Worm (Caenorhabditis elegans) whole organism, late embryonic: ENCODE results near the gene gdh-1.
A peak's percentile ranks its signal among the peaks of the same experiment; 100 is the strongest.

Experiments
- C08G9.2 ChIP-seq: sonication (generic microtip); optimal IDR thresholded peaks from 2 replicates; lab custom pipeline; 2016; ENCODE audit warnings: mild to moderate bottlenecking, missing genetic modification characterization, moderate library complexity, missing compliant biosample characterization
- K02D7.2 ChIP-seq: sonication (generic microtip); optimal IDR thresholded peaks from 2 replicates; lab custom pipeline; 2017; ENCODE audit warnings: mild to moderate bottlenecking, missing genetic modification characterization, missing compliant biosample characterization
- T23F11.4 ChIP-seq: fragments of 200-800 bp; sonication (Bioruptor generic); optimal IDR thresholded peaks from 2 replicates; lab custom pipeline; 2018; ENCODE audit warnings: mild to moderate bottlenecking, missing genetic modification characterization, missing compliant biosample characterization
- ama-1 ChIP-seq: fragments of 150-350 bp; optimal IDR thresholded peaks from 2 replicates; lab custom pipeline; 2014
- ceh-14 ChIP-seq: sonication (generic microtip); optimal IDR thresholded peaks from 2 replicates; lab custom pipeline; 2016; ENCODE audit warnings: missing genotype, missing genetic modification characterization, missing compliant biosample characterization
- ceh-19 ChIP-seq: fragments of 200-800 bp; sonication (Bioruptor generic); optimal IDR thresholded peaks from 2 replicates; lab custom pipeline; 2018; ENCODE audit warnings: mild to moderate bottlenecking, missing genetic modification characterization, missing compliant biosample characterization
- ceh-24 ChIP-seq: sonication (generic microtip); optimal IDR thresholded peaks from 2 replicates; lab custom pipeline; 2016; ENCODE audit warnings: mild to moderate bottlenecking, missing genetic modification characterization, missing compliant biosample characterization
- ceh-9 ChIP-seq: sonication (generic microtip); optimal IDR thresholded peaks from 2 replicates; lab custom pipeline; 2016; ENCODE audit warnings: mild to moderate bottlenecking, missing genetic modification characterization, inconsistent platforms, missing compliant biosample characterization
- dve-1 ChIP-seq: sonication (generic microtip); optimal IDR thresholded peaks from 2 replicates; lab custom pipeline; 2017; ENCODE audit warnings: antibody characterized with exemption, mild to moderate bottlenecking, missing genetic modification characterization, missing compliant biosample characterization
- elt-2 ChIP-seq: sonication (generic microtip); optimal IDR thresholded peaks from 2 replicates; lab custom pipeline; 2016; ENCODE audit warnings: missing genetic modification reagents, missing genetic modification characterization, missing compliant biosample characterization
- ets-4 ChIP-seq: sonication (generic microtip); optimal IDR thresholded peaks from 2 replicates; lab custom pipeline; 2016; ENCODE audit warnings: missing genetic modification characterization, missing compliant biosample characterization
- eyg-1 ChIP-seq: sonication (generic microtip); optimal IDR thresholded peaks from 2 replicates; lab custom pipeline; 2016; ENCODE audit warnings: missing genotype, missing genetic modification characterization, missing compliant biosample characterization
- hlh-15 ChIP-seq: sonication (generic microtip); optimal IDR thresholded peaks from 2 replicates; lab custom pipeline; 2016; ENCODE audit warnings: missing genetic modification characterization, missing compliant biosample characterization
- hlh-30 ChIP-seq: sonication (generic microtip); optimal IDR thresholded peaks from 2 replicates; lab custom pipeline; 2017; ENCODE audit warnings: antibody characterized with exemption, missing genetic modification characterization, missing compliant biosample characterization; ENCODE audit not compliant: insufficient read depth
- hlh-8 ChIP-seq: sonication (generic microtip); optimal IDR thresholded peaks from 2 replicates; lab custom pipeline; 2016; ENCODE audit warnings: missing genotype, missing genetic modification characterization, missing compliant biosample characterization
- lim-6 ChIP-seq: sonication (generic microtip); optimal IDR thresholded peaks from 2 replicates; lab custom pipeline; 2016; ENCODE audit warnings: missing genetic modification characterization, missing compliant biosample characterization
- madf-2 ChIP-seq: sonication (generic microtip); optimal IDR thresholded peaks from 2 replicates; lab custom pipeline; 2017; ENCODE audit warnings: missing genetic modification characterization, missing compliant biosample characterization
- mec-3 ChIP-seq: sonication (generic microtip); optimal IDR thresholded peaks from 2 replicates; lab custom pipeline; 2016; ENCODE audit warnings: borderline replicate concordance, missing genetic modification characterization, missing compliant biosample characterization
- nfya-1 ChIP-seq: sonication (generic microtip); optimal IDR thresholded peaks from 2 replicates; lab custom pipeline; 2017; ENCODE audit warnings: missing genetic modification characterization, mild to moderate bottlenecking, missing compliant biosample characterization, antibody characterized with exemption, moderate library complexity
- nhr-232 ChIP-seq: sonication (generic microtip); optimal IDR thresholded peaks from 2 replicates; lab custom pipeline; 2016; ENCODE audit warnings: missing genetic modification characterization, missing compliant biosample characterization
- pag-3 ChIP-seq: sonication (generic microtip); optimal IDR thresholded peaks from 2 replicates; lab custom pipeline; 2016; ENCODE audit warnings: missing compliant biosample characterization, missing genetic modification characterization, borderline replicate concordance
- pha-2 ChIP-seq: sonication (generic microtip); optimal IDR thresholded peaks from 2 replicates; lab custom pipeline; 2017; ENCODE audit warnings: mild to moderate bottlenecking, missing genetic modification characterization, missing compliant biosample characterization
- pha-4 ChIP-seq: fragments of 150-350 bp; optimal IDR thresholded peaks from 2 replicates; lab custom pipeline; 2018; ENCODE audit warnings: missing biosample characterization, missing genetic modification reagents, missing genetic modification characterization
- pqm-1 ChIP-seq: sonication (generic microtip); optimal IDR thresholded peaks from 2 replicates; lab custom pipeline; 2016; ENCODE audit warnings: missing genetic modification characterization, missing compliant biosample characterization
- pros-1 ChIP-seq: fragments of 150-350 bp; optimal IDR thresholded peaks from 2 replicates; lab custom pipeline; 2014; ENCODE audit warnings: missing biosample characterization, missing genetic modification reagents, missing genetic modification characterization
- ref-2 ChIP-seq: sonication (generic microtip); optimal IDR thresholded peaks from 2 replicates; lab custom pipeline; 2016; ENCODE audit warnings: missing genetic modification characterization, missing compliant biosample characterization
- tbx-7 ChIP-seq: sonication (generic microtip); optimal IDR thresholded peaks from 2 replicates; lab custom pipeline; 2016; ENCODE audit warnings: missing genotype, missing genetic modification characterization, missing compliant biosample characterization
- unc-42 ChIP-seq: sonication (generic microtip); optimal IDR thresholded peaks from 2 replicates; lab custom pipeline; 2016; ENCODE audit warnings: missing genotype, missing genetic modification characterization, missing compliant biosample characterization
- zip-5 ChIP-seq: sonication (generic microtip); optimal IDR thresholded peaks from 2 replicates; lab custom pipeline; 2016; ENCODE audit warnings: missing genetic modification characterization, missing compliant biosample characterization

gdh-1 gene

ce11 chrIV:11914260-11914836, 38.7 kb upstream of the gdh-1 start:
- TF ChIP-seq ceh-9 (tag; lab: Kevin White, UChicago) (no peak), nfya-1 (tag; lab: Kevin White, UChicago) (no peak), T23F11.4 (no peak), nhr-232 (no peak), hlh-8 (no peak)

ce11 chrIV:11914837-11915737, 38.0 kb upstream of the gdh-1 start, which contains the start of gene fat-6:
Gene fat-6, minus strand, starts transcription at chrIV:11915687.
- TF ChIP-seq elt-2 (peak; percentile 31), nfya-1 (tag; lab: Kevin White, UChicago) (no peak)
- TF ChIP-seq, all 69 proteins: peak for 1

- TF ChIP-seq nfya-1 (tag; lab: Kevin White, UChicago) (no peak), pqm-1 (tag; lab: Kevin White, UChicago) (no peak), hlh-30 (peak; percentile 35), C08G9.2 (tag; lab: Kevin White, UChicago) (no peak)
These were observed 37.1 kb upstream of the gdh-1 start, which contains the start of gene ZK822.9 for ce11 chrIV:11915768-11916453. Gene ZK822.9, plus strand, starts transcription at chrIV:11915947.

- TF ChIP-seq hlh-15 (tag; lab: Kevin White, UChicago) (no peak), pag-3 (tag; lab: Kevin White, UChicago) (no peak), C08G9.2 (tag; lab: Kevin White, UChicago) (no peak), pha-2 (no peak), ama-1 (no peak), tbx-7 (no peak), mec-3 (no peak), eyg-1 (no peak), ceh-19 (GFP tag; lab: Kevin White, UChicago) (no peak), ceh-14 (no peak), T23F11.4 (no peak), lim-6 (tag; lab: Kevin White, UChicago) (no peak), ceh-24 (tag; lab: Kevin White, UChicago) (no peak), dve-1 (no peak), ref-2 (tag; lab: Kevin White, UChicago) (no peak), K02D7.2 (tag; lab: Kevin White, UChicago) (no peak), pros-1 (tag; lab: Kevin White, UChicago) (no peak), pha-4 (no peak)
These were observed 36.1 kb upstream of the gdh-1 start, which contains the start of gene ZK822.10 for ce11 chrIV:11916907-11917306. Gene ZK822.10, plus strand, starts transcription at chrIV:11917137.

- peak; percentile 20 for TF ChIP-seq elt-2
- no peak for TF ChIP-seq nfya-1 (tag; lab: Kevin White, UChicago)
These were observed 35.2 kb upstream of the gdh-1 start for ce11 chrIV:11917886-11918285.

- TF ChIP-seq ceh-14 = no peak
- no peak for TF ChIP-seq ets-4 (tag; lab: Kevin White, UChicago)
- TF ChIP-seq ref-2 (tag; lab: Kevin White, UChicago) = no peak
- no peak for TF ChIP-seq madf-2 (tag; lab: Kevin White, UChicago)
- TF ChIP-seq dve-1 = no peak
These were observed 34.0 kb upstream of the gdh-1 start for ce11 chrIV:11919067-11919466.

ce11 chrIV:11922011-11922410, 31.0 kb upstream of the gdh-1 start, which contains the start of gene ZK822.1:
Gene ZK822.1, minus strand, starts transcription at chrIV:11922131.
- TF ChIP-seq ref-2 (tag; lab: Kevin White, UChicago) (no peak), T23F11.4 (no peak), elt-2 (no peak), unc-42 (no peak), zip-5 (tag; lab: Kevin White, UChicago) (no peak), madf-2 (tag; lab: Kevin White, UChicago) (no peak), pha-2 (no peak), pha-4 (no peak)
